Worm (Caenorhabditis elegans): Measurements from ENCODE around the gene F31E8.4.

Gene F31E8.4

DNA sequence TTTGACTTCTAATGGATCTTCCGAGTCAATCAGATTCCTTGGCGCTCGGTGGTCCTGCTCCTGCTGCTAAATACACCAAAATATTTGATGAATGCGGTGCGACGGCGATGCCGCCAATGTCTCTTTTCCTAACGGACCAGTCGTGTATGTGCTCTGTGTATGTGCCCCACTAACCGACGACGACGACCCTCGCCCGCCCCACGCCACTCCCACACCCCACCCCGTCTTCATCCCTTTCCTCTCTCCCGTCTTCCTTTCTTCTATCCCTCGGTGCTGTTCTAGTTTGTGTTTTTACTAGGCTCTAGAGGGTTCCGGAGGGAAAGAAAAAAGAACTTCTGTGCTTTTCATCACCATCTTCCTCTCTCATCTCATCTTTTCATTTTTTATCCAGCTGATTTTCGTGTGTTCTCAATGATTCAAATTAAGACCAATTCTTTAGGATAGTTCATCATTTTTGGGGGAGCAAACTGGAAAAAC lies 34.7 kb upstream of the F31E8.4 start, which contains the start of gene egl-27:
egl-27 (plus strand) TSS at position 427 of the 477 bp plus-strand sequence.
- TF ChIP-seq sea-1 (GFP tag; conservative IDR thresholded peaks at IDR 0.05) (peak; percentile 69; the same call in 1 of the 2 replicates), ceh-36 (tag; optimal IDR thresholded peaks at IDR 0.05) (no peak)

DNA sequence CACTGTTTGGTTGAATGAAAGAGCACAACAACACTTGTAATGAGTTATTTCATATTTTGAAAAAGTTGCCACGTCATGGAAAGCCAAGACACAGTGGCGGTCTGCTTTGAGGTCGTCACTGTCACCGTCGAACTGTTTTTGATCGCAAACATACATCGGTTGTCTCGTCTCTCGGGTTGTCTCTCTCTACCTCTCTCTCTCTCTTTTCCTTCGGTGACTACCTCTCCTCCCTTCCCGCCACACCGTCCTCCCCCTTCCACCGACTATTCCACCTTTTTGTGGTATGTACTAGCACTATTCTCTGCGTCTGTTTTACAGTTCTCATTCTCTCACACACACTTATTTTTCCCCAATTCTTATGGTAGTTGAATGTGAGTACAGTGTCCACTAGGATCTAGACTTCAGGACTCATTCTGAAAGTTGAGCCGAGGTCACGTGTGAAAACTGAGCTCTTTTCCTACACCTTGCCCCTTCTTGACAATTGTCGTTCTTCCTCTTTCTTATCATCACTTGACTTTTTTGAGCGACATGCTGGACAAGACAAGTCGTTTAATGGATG lies 33.9 kb upstream of the F31E8.4 start:
- TF ChIP-seq tbx-11 (GFP tag; IDR thresholded peaks at IDR 0.05) (no peak), flt-1 (GFP tag; IDR thresholded peaks at IDR 0.05) (no peak), ets-7 (tag; optimal IDR thresholded peaks at IDR 0.05) (no peak), hmg-4 (GFP tag; optimal IDR thresholded peaks at IDR 0.05) (no peak), ama-1 (optimal IDR thresholded peaks at IDR 0.05) (no peak), aly-1 (tag; optimal IDR thresholded peaks at IDR 0.05) (peak; percentile 7), hmbx-1 (tag; optimal IDR thresholded peaks at IDR 0.05) (no peak), F13C5.2 (tag; optimal IDR thresholded peaks at IDR 0.05) (no peak), ceh-13 (GFP tag; optimal IDR thresholded peaks at IDR 0.05) (no peak), hnd-1 (tag; optimal IDR thresholded peaks at IDR 0.05) (no peak), ceh-36 (tag; optimal IDR thresholded peaks at IDR 0.05) (peak; percentile 69), B0310.2 (tag; optimal IDR thresholded peaks at IDR 0.05) (no peak), scrt-1 (GFP tag; IDR thresholded peaks at IDR 0.05) (no peak), sea-1 (GFP tag; conservative IDR thresholded peaks at IDR 0.05) (no peak), tra-4 (tag; optimal IDR thresholded peaks at IDR 0.05) (no peak)

DNA sequence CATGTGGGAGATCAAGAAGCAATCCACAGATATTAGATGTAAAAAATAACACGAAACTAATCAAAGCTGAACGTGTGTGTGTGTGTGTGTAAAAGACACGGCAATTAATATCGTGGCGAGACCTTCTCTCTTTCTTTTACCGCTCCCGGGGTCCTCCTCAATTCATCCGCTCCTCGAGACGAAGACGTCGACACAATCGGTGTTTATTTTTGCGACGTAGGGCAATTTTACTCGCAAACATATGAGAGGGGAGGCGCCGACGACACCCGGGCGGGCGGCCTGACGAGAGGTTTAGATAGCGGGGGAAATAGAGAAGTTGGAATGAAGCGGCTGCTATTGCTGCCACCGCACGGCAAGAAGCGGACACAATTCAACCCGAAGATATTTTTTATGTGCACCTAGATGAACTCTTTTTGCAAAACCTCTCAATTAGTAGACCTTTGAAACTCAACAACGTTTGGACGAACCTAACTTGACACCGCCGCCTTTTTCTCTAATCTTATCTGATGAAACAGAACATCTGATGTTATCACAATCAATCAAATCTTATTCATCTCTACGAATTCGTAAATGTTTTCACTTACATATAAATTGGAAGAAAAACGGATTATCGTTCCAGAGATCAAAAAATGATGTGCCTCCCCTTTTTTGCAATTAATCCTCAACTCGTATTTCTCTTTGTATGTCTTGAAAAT lies 32.9 kb upstream of the F31E8.4 start:
- TF ChIP-seq tbx-37 (GFP tag; conservative IDR thresholded peaks at IDR 0.05) (no peak), flt-1 (GFP tag; IDR thresholded peaks at IDR 0.05) (peak; percentile 13; the same call in 1 of the 2 replicates), ceh-13 (GFP tag; optimal IDR thresholded peaks at IDR 0.05) (no peak), B0310.2 (tag; optimal IDR thresholded peaks at IDR 0.05) (no peak), ceh-36 (tag; optimal IDR thresholded peaks at IDR 0.05) (no peak), hmbx-1 (tag; optimal IDR thresholded peaks at IDR 0.05) (no peak), scrt-1 (GFP tag; IDR thresholded peaks at IDR 0.05) (no peak), aly-1 (tag; optimal IDR thresholded peaks at IDR 0.05) (no peak), pes-1 (GFP tag; IDR thresholded peaks at IDR 0.05) (no peak), tra-4 (tag; optimal IDR thresholded peaks at IDR 0.05) (no peak), tbx-11 (GFP tag; IDR thresholded peaks at IDR 0.05) (no peak), hmg-4 (GFP tag; optimal IDR thresholded peaks at IDR 0.05) (peak; percentile 63)

DNA sequence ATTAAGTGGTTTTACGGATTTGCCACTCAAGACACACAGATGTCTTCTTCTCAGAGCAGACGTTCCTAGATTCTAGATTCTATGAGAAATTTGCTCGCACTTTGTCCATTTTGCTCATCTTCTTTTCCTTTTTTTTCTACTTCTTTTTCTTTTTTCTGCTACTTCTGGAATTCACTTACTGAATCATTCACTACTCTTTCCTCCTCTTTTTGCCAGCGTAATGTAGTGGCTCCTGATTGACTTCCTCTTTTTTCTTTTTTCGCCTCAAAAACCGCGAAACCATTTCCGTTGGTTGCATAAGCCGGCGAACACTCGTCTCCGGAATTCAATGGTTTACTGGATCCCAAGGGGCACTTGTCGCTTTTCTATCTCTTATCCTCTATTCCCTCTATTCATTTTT lies 32.3 kb upstream of the F31E8.4 start:
- TF ChIP-seq ceh-36 (tag; optimal IDR thresholded peaks at IDR 0.05): no peak
- no peak for TF ChIP-seq hnd-1 (tag; optimal IDR thresholded peaks at IDR 0.05)
- TF ChIP-seq B0310.2 (tag; optimal IDR thresholded peaks at IDR 0.05): no peak
- TF ChIP-seq tra-4 (tag; optimal IDR thresholded peaks at IDR 0.05): no peak
- no peak for TF ChIP-seq scrt-1 (GFP tag; IDR thresholded peaks at IDR 0.05)
- TF ChIP-seq ceh-13 (GFP tag; optimal IDR thresholded peaks at IDR 0.05): no peak
- TF ChIP-seq tbx-37 (GFP tag; conservative IDR thresholded peaks at IDR 0.05): no peak
- no peak for TF ChIP-seq ets-7 (tag; optimal IDR thresholded peaks at IDR 0.05)
- no peak for TF ChIP-seq aly-1 (tag; optimal IDR thresholded peaks at IDR 0.05)
- no peak for TF ChIP-seq hmbx-1 (tag; optimal IDR thresholded peaks at IDR 0.05)
- no peak for TF ChIP-seq tbx-11 (GFP tag; IDR thresholded peaks at IDR 0.05)
- no peak for TF ChIP-seq flt-1 (GFP tag; IDR thresholded peaks at IDR 0.05)
- no peak for TF ChIP-seq hmg-4 (GFP tag; optimal IDR thresholded peaks at IDR 0.05)
- no peak for TF ChIP-seq F13C5.2 (tag; optimal IDR thresholded peaks at IDR 0.05)
- TF ChIP-seq ama-1 (optimal IDR thresholded peaks at IDR 0.05): no peak
- TF ChIP-seq sea-1 (GFP tag; conservative IDR thresholded peaks at IDR 0.05): no peak

DNA sequence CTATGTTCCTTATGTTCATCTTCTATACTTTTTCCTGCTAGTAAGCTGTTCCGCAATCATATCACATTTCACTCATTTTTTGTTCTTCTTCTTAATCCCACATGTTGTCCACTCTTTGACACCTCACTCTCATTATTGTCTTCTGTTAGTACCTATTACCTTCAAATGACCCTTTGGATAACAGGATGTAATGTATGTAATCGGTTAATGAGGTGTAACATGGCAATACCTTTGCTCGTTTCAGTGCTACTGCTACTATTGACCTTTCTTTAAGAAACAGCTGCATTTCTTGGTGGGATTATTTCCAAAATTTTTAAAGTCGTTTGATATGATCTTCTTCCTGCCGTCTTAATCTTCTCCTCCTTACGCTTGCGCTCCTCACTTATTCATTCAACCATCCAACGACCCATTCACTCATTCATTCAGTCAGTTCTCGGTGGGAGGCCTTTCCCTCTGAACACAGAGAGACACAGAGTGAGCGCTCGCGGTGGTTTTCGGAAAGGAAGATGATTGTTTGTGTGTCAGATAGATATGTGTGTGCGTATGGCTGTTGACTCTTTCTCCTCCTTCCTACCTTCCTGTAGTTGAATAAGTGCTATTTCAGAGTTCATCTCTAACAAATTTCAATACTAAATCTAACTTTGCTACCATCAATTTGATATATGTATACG lies 31.7 kb upstream of the F31E8.4 start:
- TF ChIP-seq hmg-4 (GFP tag; optimal IDR thresholded peaks at IDR 0.05) (peak; percentile 77), ceh-36 (tag; optimal IDR thresholded peaks at IDR 0.05) (peak; percentile 83), ets-7 (tag; optimal IDR thresholded peaks at IDR 0.05) (peak; percentile 12), sea-1 (GFP tag; conservative IDR thresholded peaks at IDR 0.05) (0 out of 2 replicates have a peak, but pooled peaks have one; percentile 44), scrt-1 (GFP tag; IDR thresholded peaks at IDR 0.05) (no peak)

DNA sequence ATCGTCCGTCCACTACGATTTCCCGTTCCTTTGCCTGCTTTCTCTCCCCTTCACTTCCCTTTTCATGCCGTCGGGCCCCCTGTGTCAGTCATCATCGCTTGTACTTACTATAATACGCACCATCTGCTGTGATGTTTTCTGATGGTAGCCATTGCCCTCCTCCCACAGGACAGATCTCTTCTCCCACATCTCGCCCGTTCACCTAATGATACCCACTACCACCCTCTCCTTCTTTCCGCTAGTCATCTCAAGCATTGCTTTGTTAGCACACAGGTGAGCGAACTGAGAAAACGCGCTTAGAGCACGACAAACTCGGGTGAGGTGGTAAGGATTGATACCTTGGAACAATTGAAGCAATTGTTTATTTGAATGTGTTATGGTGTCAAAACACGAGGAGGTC lies 31.0 kb upstream of the F31E8.4 start:
- no peak for TF ChIP-seq tbx-11 (GFP tag; IDR thresholded peaks at IDR 0.05)
- no peak for TF ChIP-seq aly-1 (tag; optimal IDR thresholded peaks at IDR 0.05)
- no peak for TF ChIP-seq F13C5.2 (tag; optimal IDR thresholded peaks at IDR 0.05)
- TF ChIP-seq tbx-37 (GFP tag; conservative IDR thresholded peaks at IDR 0.05): no peak
- no peak for TF ChIP-seq scrt-1 (GFP tag; IDR thresholded peaks at IDR 0.05)
- TF ChIP-seq hnd-1 (tag; optimal IDR thresholded peaks at IDR 0.05): no peak
- peak; percentile 57 for TF ChIP-seq hmg-4 (GFP tag; optimal IDR thresholded peaks at IDR 0.05)
- TF ChIP-seq ceh-36 (tag; optimal IDR thresholded peaks at IDR 0.05): peak; percentile 40
- TF ChIP-seq tra-4 (tag; optimal IDR thresholded peaks at IDR 0.05): no peak

DNA sequence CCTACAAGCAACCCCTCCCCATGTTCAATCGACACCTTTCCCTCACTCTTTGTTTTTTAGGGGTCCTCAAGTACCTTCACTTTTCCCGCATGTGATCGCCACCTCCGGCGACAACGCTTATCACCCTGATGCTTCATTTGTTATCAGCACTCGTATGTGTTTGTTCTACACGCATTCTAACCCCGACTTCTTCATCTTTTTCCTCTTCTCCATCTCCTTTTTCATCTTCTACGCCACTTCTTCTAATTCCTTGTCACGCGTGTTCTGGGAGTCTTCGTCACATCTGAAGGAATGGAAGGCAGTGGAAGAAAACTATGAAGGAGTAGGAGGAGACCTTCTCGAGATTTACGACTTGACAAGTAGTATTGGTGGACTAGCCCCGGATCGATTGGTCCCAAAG lies 30.1 kb upstream of the F31E8.4 start:
- TF ChIP-seq ceh-36 (tag; optimal IDR thresholded peaks at IDR 0.05) (peak; percentile 45), F13C5.2 (tag; optimal IDR thresholded peaks at IDR 0.05) (no peak)
